Worm (Caenorhabditis elegans) whole organism, L4/young adult: ENCODE data around the gene fbxc-34.

Experiments
- dao-5 ChIP-seq: sonication (generic microtip); optimal IDR thresholded peaks from 2 replicates; lab custom pipeline; 2016; ENCODE audit warnings: missing genotype, missing genetic modification characterization, moderate library complexity, missing compliant biosample characterization
- him-1 ChIP-seq: sonication (generic microtip); optimal IDR thresholded peaks from 2 replicates; lab custom pipeline; 2016; ENCODE audit warnings: missing genotype, missing genetic modification reagents, missing genetic modification characterization, missing compliant biosample characterization

DNA sequence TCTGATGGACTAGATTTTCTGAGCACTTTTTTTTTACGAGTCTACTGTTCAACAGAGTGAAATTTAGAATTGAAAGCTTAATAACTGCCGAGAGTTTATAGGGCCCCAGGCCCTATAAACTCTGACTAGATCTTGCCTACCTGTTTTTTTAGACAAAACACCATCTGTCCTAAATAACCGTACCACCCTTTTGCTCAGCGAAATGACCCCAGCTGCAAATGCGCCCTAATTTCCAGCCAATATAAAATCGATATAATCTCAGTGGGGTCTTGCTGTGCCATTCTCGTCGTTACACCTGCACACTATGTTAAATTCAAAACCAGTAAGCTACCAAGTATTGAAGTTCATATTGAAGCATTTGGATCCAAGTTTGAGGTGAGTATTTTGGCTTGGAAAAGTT is 43.0 kb downstream of the fbxc-34 start, which contains the start of gene fbxc-14:
- no peak for TF ChIP-seq him-1 (tag; lab: Kevin White, UChicago)
- no peak for TF ChIP-seq dao-5
